Worm (Caenorhabditis elegans) whole organism, mixed stage, embryonic: Measurements from ENCODE around the gene Y38E10A.8.

Experiments
- bed-3 ChIP-seq: fragments of 200-800 bp; sonication (Bioruptor generic); optimal IDR thresholded peaks from 3 replicates; lab custom pipeline; 2018; ENCODE audit warnings: mild to moderate bottlenecking, missing genetic modification characterization, moderate library complexity, missing compliant biosample characterization
- ceh-39 ChIP-seq: fragments of 150-350 bp; optimal IDR thresholded peaks from 2 replicates; lab custom pipeline; 2014; ENCODE audit warnings: missing biosample characterization, missing genetic modification characterization
- ceh-43 ChIP-seq: fragments of 200-800 bp; sonication (Bioruptor generic); optimal IDR thresholded peaks from 2 replicates; lab custom pipeline; 2018; ENCODE audit warnings: mild to moderate bottlenecking, missing genetic modification characterization, moderate library complexity, missing compliant biosample characterization
- ceh-83 ChIP-seq: fragments of 200-800 bp; sonication (Bioruptor generic); optimal IDR thresholded peaks from 2 replicates; lab custom pipeline; 2018; ENCODE audit warnings: mild to moderate bottlenecking, missing genetic modification characterization, missing compliant biosample characterization
- ces-1 ChIP-seq: fragments of 150-350 bp; optimal IDR thresholded peaks from 2 replicates; lab custom pipeline; 2014; ENCODE audit warnings: missing biosample characterization, missing genetic modification reagents, missing genetic modification characterization
- cnd-1 ChIP-seq: fragments of 200-800 bp; sonication (Bioruptor generic); optimal IDR thresholded peaks from 2 replicates; lab custom pipeline; 2018; ENCODE audit warnings: mild to moderate bottlenecking, missing genetic modification characterization, missing compliant biosample characterization
- elt-1 ChIP-seq: sonication (generic microtip); optimal IDR thresholded peaks from 2 replicates; lab custom pipeline; 2017; ENCODE audit warnings: missing genetic modification characterization, mild to moderate bottlenecking, missing compliant biosample characterization, antibody characterized with exemption, moderate library complexity, borderline replicate concordance; ENCODE audit not compliant: insufficient read depth
- ham-2 ChIP-seq: fragments of 200-800 bp; sonication (Bioruptor generic); optimal IDR thresholded peaks from 2 replicates; lab custom pipeline; 2018; ENCODE audit warnings: mild to moderate bottlenecking, missing genetic modification characterization, missing compliant biosample characterization
- hlh-1 ChIP-seq: fragments of 150-350 bp; optimal IDR thresholded peaks from 2 replicates; lab custom pipeline; 2014; ENCODE audit warnings: missing biosample characterization, missing genetic modification reagents, missing genetic modification characterization
- lin-13 ChIP-seq: fragments of 150-350 bp; optimal IDR thresholded peaks from 2 replicates; lab custom pipeline; 2014; ENCODE audit warnings: missing biosample characterization, missing genetic modification characterization
- lin-32 ChIP-seq: fragments of 200-800 bp; sonication (Bioruptor generic); optimal IDR thresholded peaks from 2 replicates; lab custom pipeline; 2018; ENCODE audit warnings: mild to moderate bottlenecking, missing genetic modification characterization, missing compliant biosample characterization
- lsy-2 ChIP-seq: fragments of 150-350 bp; optimal IDR thresholded peaks from 2 replicates; lab custom pipeline; 2014; ENCODE audit warnings: missing biosample characterization, missing genetic modification characterization
- mep-1 ChIP-seq: fragments of 150-350 bp; optimal IDR thresholded peaks from 2 replicates; lab custom pipeline; 2017; ENCODE audit warnings: missing biosample characterization, missing genetic modification reagents, missing genetic modification characterization, inconsistent platforms
- mls-2 ChIP-seq: sonication (generic microtip); optimal IDR thresholded peaks from 2 replicates; lab custom pipeline; 2016; ENCODE audit warnings: mild to moderate bottlenecking, missing genetic modification characterization, moderate library complexity, missing compliant biosample characterization
- nhr-12 ChIP-seq: fragments of 150-350 bp; optimal IDR thresholded peaks from 2 replicates; lab custom pipeline; 2014; ENCODE audit warnings: missing biosample characterization, missing genetic modification characterization
- nhr-2 ChIP-seq: fragments of 150-350 bp; optimal IDR thresholded peaks from 2 replicates; lab custom pipeline; 2014; ENCODE audit warnings: missing biosample characterization, missing genetic modification characterization
- nhr-237 ChIP-seq: fragments of 150-350 bp; optimal IDR thresholded peaks from 2 replicates; lab custom pipeline; 2014; ENCODE audit warnings: missing biosample characterization, missing genetic modification characterization
- nhr-28 ChIP-seq: fragments of 150-350 bp; optimal IDR thresholded peaks from 2 replicates; lab custom pipeline; 2014; ENCODE audit warnings: missing biosample characterization, missing genetic modification characterization
- nhr-76 ChIP-seq: sonication (generic microtip); optimal IDR thresholded peaks from 2 replicates; lab custom pipeline; 2017; ENCODE audit warnings: missing biosample characterization, missing genetic modification characterization
- sem-2 ChIP-seq: fragments of 200-800 bp; sonication (Bioruptor generic); optimal IDR thresholded peaks from 2 replicates; lab custom pipeline; 2018; ENCODE audit warnings: mild to moderate bottlenecking, missing genetic modification characterization, missing compliant biosample characterization
- snpc-4 ChIP-seq: fragments of 150-350 bp; optimal IDR thresholded peaks from 2 replicates; lab custom pipeline; 2014; ENCODE audit warnings: missing biosample characterization, missing genetic modification characterization
- sptf-1 ChIP-seq: sonication (generic microtip); optimal IDR thresholded peaks from 2 replicates; lab custom pipeline; 2017; ENCODE audit warnings: mild to moderate bottlenecking, missing genetic modification characterization, moderate library complexity, missing compliant biosample characterization
- tbx-8 ChIP-seq: fragments of 200-800 bp; sonication (Bioruptor generic); optimal IDR thresholded peaks from 2 replicates; lab custom pipeline; 2018; ENCODE audit warnings: mild to moderate bottlenecking, missing genetic modification characterization, moderate library complexity, missing compliant biosample characterization
- unc-120 ChIP-seq: sonication (generic microtip); optimal IDR thresholded peaks from 2 replicates; lab custom pipeline; 2017; ENCODE audit warnings: missing genetic modification characterization, missing compliant biosample characterization; ENCODE audit not compliant: poor library complexity, severe bottlenecking
- unc-39 ChIP-seq: fragments of 150-350 bp; optimal IDR thresholded peaks from 2 replicates; lab custom pipeline; 2014; ENCODE audit warnings: missing biosample characterization, missing genetic modification characterization
- unc-62 ChIP-seq: fragments of 150-350 bp; optimal IDR thresholded peaks from 2 replicates; lab custom pipeline; 2014; ENCODE audit warnings: missing biosample characterization, missing genetic modification reagents, missing genetic modification characterization
- zip-8 ChIP-seq: fragments of 150-350 bp; optimal IDR thresholded peaks from 2 replicates; lab custom pipeline; 2014; ENCODE audit warnings: missing biosample characterization, missing genetic modification characterization
- ztf-11 ChIP-seq: fragments of 150-350 bp; optimal IDR thresholded peaks from 2 replicates; lab custom pipeline; 2014; ENCODE audit warnings: missing biosample characterization, missing genetic modification characterization

Y38E10A.8 gene

DNA sequence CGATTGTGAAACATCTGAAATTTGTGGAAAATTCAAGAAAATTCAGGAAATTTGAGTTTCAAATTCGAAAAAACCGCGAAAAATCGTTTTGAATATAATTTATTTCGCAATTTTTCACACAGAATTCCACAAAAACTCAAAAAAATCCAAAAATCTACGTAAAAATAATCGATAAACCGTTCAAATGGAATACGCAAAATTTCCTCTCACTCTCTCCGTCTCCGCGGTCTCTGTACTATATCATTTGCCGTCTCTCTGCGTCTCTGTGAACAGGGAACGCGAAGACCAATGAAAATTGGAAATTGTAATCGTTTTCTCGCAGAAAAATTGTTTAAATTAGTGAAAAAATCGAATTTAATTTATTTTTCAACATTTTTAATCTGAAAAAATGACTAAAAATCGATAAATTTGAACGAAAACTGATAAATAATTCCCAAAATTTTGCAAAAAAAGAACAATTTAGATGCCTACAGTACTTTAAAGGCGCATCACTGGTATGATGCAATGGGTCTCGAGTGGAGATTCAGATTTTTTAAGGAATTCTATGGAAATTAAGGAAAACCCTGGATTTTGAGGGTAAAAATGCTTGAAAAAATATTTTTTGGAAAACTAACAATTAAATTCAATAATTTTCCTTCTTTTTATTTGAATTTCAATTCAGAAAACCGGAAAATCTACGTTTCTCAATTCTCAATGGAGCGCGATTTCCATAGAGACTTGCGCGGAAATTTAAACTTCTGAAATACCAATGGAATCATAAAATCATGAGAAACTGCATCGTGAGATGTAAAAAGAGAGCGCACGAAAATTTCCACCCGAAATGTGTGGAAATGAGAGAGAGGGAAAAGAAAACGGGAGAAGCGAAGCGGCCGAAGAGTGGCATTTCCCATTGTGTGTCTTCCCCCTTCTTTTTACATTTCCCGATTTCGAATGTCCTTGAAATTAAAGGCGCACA lies 3.1 kb upstream of the Y38E10A.8 start, which contains the start of the genes ceh-100 and lips-15:
ceh-100 (minus strand) TSS at position 14 of the 955 bp plus-strand sequence.
lips-15 (plus strand) TSS at position 720 of the 955 bp plus-strand sequence.
- no peak for TF ChIP-seq ham-2
- peak; percentile 10 for TF ChIP-seq ceh-39 (tag; lab: Kevin White, UChicago)
- TF ChIP-seq lsy-2 (tag; lab: Kevin White, UChicago), result peak; percentile 24
- no peak for TF ChIP-seq sptf-1
- no peak for TF ChIP-seq cnd-1
- TF ChIP-seq mep-1 (tag; lab: Kevin White, UChicago), result peak; percentile 61
- TF ChIP-seq unc-120 (tag; lab: Kevin White, UChicago), result peak; percentile 5
- TF ChIP-seq ztf-11 (tag; lab: Kevin White, UChicago), result no peak
- TF ChIP-seq mls-2 (tag; lab: Kevin White, UChicago), result no peak

DNA sequence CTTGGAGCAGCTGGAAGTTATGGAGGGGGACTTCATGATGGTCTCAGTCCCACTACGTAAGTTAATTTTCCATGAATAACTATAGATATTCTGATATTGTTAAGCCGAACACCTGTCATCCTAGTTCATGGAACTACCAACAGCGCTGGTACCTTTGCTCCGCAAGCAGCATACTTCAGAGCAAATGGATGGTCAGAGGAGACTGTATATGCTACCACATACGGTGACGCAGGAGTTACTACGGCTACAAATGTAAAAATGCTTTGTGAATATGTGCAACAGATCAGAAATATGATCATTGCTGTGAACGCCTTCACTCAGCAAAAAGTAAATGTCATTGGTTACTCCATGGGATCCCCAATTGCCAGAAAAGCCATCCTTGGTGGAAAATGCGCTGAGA lies 892 bp upstream of the Y38E10A.8 start:
- no peak for TF ChIP-seq unc-120 (tag; lab: Kevin White, UChicago)
- TF ChIP-seq unc-62 (GFP tag; lab: Kevin White, UChicago), result no peak
- no peak for TF ChIP-seq tbx-8 (GFP tag; lab: Kevin White, UChicago)
- no peak for TF ChIP-seq sem-2 (GFP tag; lab: Kevin White, UChicago)
- no peak for TF ChIP-seq unc-39 (tag; lab: Kevin White, UChicago)
- TF ChIP-seq lin-32 (GFP tag; lab: Kevin White, UChicago), result no peak
- no peak for TF ChIP-seq ces-1 (GFP tag; lab: Kevin White, UChicago)
- TF ChIP-seq mep-1 (tag; lab: Kevin White, UChicago), result no peak
- TF ChIP-seq ceh-83, result no peak
- no peak for TF ChIP-seq hlh-1 (tag; lab: Kevin White, UChicago)
- TF ChIP-seq ceh-39 (tag; lab: Kevin White, UChicago), result no peak
- no peak for TF ChIP-seq nhr-2
- no peak for TF ChIP-seq snpc-4 (tag; lab: Kevin White, UChicago)

- no peak for TF ChIP-seq cnd-1
- TF ChIP-seq nhr-76, result no peak
- TF ChIP-seq lsy-2 (tag; lab: Kevin White, UChicago), result no peak
- TF ChIP-seq tbx-8 (GFP tag; lab: Kevin White, UChicago), result no peak
- TF ChIP-seq ztf-11 (tag; lab: Kevin White, UChicago), result no peak
- no peak for TF ChIP-seq snpc-4 (tag; lab: Kevin White, UChicago)
- TF ChIP-seq nhr-28, result no peak
- TF ChIP-seq unc-62 (GFP tag; lab: Kevin White, UChicago), result no peak
- TF ChIP-seq bed-3, result no peak
- TF ChIP-seq elt-1 (tag; lab: Kevin White, UChicago), result no peak
Measured at ce11 chrII:12608653-12609052, 1.7 kb downstream of the Y38E10A.8 start, which contains the start of gene Y38E10A.9. Y38E10A.9 (plus strand) TSS chrII:12608953.

DNA sequence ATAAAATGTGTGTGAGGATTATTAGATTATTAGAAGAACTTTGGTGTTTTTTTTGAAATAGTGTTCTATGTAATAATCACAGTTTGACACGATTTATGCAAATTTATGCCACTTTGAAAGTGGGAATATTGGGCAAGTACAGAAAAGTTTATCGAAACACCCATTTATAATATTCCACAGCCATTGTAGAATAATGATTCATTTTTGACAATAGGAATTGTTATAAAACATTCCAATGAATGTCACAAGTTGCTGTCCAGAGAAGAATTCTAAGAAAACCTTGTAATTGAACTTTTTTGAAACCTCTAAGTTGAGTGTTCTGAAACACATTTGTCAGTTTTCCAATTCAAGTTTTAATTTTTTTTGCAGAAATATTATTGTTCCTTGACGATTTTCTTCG lies 5.2 kb downstream of the Y38E10A.8 start, which contains the start of gene nspe-4:
nspe-4 (plus strand) TSS at position 301 of the 400 bp plus-strand sequence.
- no peak for TF ChIP-seq bed-3
- no peak for TF ChIP-seq unc-120 (tag; lab: Kevin White, UChicago)

DNA sequence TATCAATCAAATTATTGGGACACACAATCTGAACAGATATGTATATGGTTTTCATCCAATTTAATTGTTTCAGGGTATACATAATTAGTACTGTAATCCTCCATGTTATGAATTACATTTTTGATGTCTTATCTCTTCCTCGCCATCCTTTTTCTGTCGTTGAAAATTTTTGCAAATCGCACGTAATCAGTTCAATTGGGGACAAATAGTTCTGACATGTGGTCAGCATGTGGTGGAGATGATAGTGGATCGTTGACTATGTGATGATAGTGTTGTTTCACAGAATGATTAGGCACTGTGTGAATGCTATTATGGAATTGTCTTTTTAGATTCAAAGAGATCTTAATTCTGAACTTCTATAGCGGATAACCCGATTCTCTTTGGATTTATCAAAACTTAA lies 8.4 kb downstream of the Y38E10A.8 start:
- no peak for TF ChIP-seq ceh-43 (GFP tag; lab: Kevin White, UChicago)
- no peak for TF ChIP-seq nhr-2
- TF ChIP-seq mls-2 (tag; lab: Kevin White, UChicago), result no peak
- TF ChIP-seq nhr-12 (tag; lab: Kevin White, UChicago), result no peak
- no peak for TF ChIP-seq cnd-1
- TF ChIP-seq nhr-237 (tag; lab: Kevin White, UChicago), result no peak
- TF ChIP-seq unc-39 (tag; lab: Kevin White, UChicago), result no peak
- no peak for TF ChIP-seq zip-8 (tag; lab: Kevin White, UChicago)
- TF ChIP-seq lin-13, result no peak
- TF ChIP-seq ces-1 (GFP tag; lab: Kevin White, UChicago), result no peak
- TF ChIP-seq sptf-1, result no peak
- no peak for TF ChIP-seq elt-1 (tag; lab: Kevin White, UChicago)
- TF ChIP-seq snpc-4 (tag; lab: Kevin White, UChicago), result no peak
